Fruit fly (Drosophila melanogaster) whole organism, embryonic: ENCODE results near the gene Spc25.

Experiments
- B-H2 ChIP-seq: fragments of 200-800 bp; sonication (Bioruptor generic); optimal IDR thresholded peaks from 2 replicates; lab custom pipeline; 2018; ENCODE audit warnings: missing biosample characterization, mild to moderate bottlenecking, missing genetic modification characterization
- Bdp1 ChIP-seq: fragments of 200-800 bp; sonication (Bioruptor generic); optimal IDR thresholded peaks from 3 replicates; lab custom pipeline; 2016; ENCODE audit warnings: missing biosample characterization, missing genetic modification characterization
- Blimp-1 ChIP-seq: fragments of 200-800 bp; sonication (Bioruptor generic); optimal IDR thresholded peaks from 3 replicates; lab custom pipeline; 2018; ENCODE audit warnings: missing biosample characterization, missing genetic modification characterization, mild to moderate bottlenecking, moderate library complexity, missing genetic modification reagents
- CG11085 ChIP-seq: fragments of 200-800 bp; sonication (Bioruptor generic); IDR thresholded peaks from 2 replicates; pipeline ENCODE4 v1.3.6; 2022; ENCODE audit warnings: missing biosample characterization, missing genetic modification characterization
- CG12219 ChIP-seq: fragments of 200-800 bp; sonication (Bioruptor generic); optimal IDR thresholded peaks from 3 replicates; lab custom pipeline; 2018; ENCODE audit warnings: missing biosample characterization, mild to moderate bottlenecking, missing genetic modification characterization
- CG17361 ChIP-seq: fragments of 200-800 bp; sonication (Bioruptor generic); IDR thresholded peaks from 3 replicates; pipeline ENCODE4 v1.3.6; 2022; ENCODE audit warnings: missing biosample characterization, missing genetic modification characterization
- CG17612 ChIP-seq: fragments of 200-800 bp; sonication (Bioruptor generic); IDR thresholded peaks from 2 replicates; pipeline ENCODE4 v1.3.6; 2022; ENCODE audit warnings: missing biosample characterization, missing genetic modification characterization
- CG17802 ChIP-seq: fragments of 200-800 bp; sonication (Bioruptor generic); optimal IDR thresholded peaks from 2 replicates; lab custom pipeline; 2018; ENCODE audit warnings: missing biosample characterization, mild to moderate bottlenecking, missing genetic modification characterization, moderate library complexity
- CG18764 ChIP-seq: fragments of 200-800 bp; sonication (Bioruptor generic); optimal IDR thresholded peaks from 3 replicates; lab custom pipeline; 2016; ENCODE audit warnings: missing biosample characterization, missing genetic modification characterization
- CG2129 ChIP-seq: fragments of 200-800 bp; sonication (Bioruptor generic); IDR thresholded peaks from 2 replicates; pipeline ENCODE4 v1.3.6; 2022; ENCODE audit warnings: missing biosample characterization, missing genetic modification characterization; ENCODE audit not compliant: partially characterized antibody
- CG31365 ChIP-seq: fragments of 200-800 bp; sonication (Bioruptor generic); optimal IDR thresholded peaks from 2 replicates; lab custom pipeline; 2018; ENCODE audit warnings: missing biosample characterization, mild to moderate bottlenecking, missing genetic modification characterization
- CG3163 ChIP-seq: fragments of 200-800 bp; sonication (Bioruptor generic); optimal IDR thresholded peaks from 3 replicates; lab custom pipeline; 2016; ENCODE audit warnings: missing biosample characterization, missing genetic modification characterization
- CG34422 ChIP-seq: fragments of 200-800 bp; sonication (Bioruptor generic); IDR thresholded peaks from 3 replicates; pipeline ENCODE4 v1.3.6; 2022; ENCODE audit warnings: missing biosample characterization, missing genetic modification characterization
- CG3726 ChIP-seq: fragments of 200-800 bp; sonication (Bioruptor generic); IDR thresholded peaks from 3 replicates; pipeline ENCODE4, ENCODE4 v1.3.6; 2022; ENCODE audit warnings: missing biosample characterization, missing genetic modification characterization
- CG42726 ChIP-seq: fragments of 200-800 bp; sonication (Bioruptor generic); IDR thresholded peaks from 2 replicates; pipeline ENCODE4 v1.3.6; 2022; ENCODE audit warnings: missing biosample characterization, missing genetic modification characterization; ENCODE audit not compliant: partially characterized antibody
- CG7786 ChIP-seq: fragments of 200-800 bp; sonication (Bioruptor generic); optimal IDR thresholded peaks from 2 replicates; lab custom pipeline; 2016; ENCODE audit warnings: missing biosample characterization, missing genetic modification characterization
- CG7987 ChIP-seq: fragments of 200-800 bp; sonication (Bioruptor generic); optimal IDR thresholded peaks from 2 replicates; lab custom pipeline; 2018; ENCODE audit warnings: missing biosample characterization, mild to moderate bottlenecking, missing genetic modification characterization, moderate library complexity
- CG9215 ChIP-seq: fragments of 200-800 bp; sonication (Bioruptor generic); IDR thresholded peaks from 2 replicates; pipeline ENCODE4 v1.3.6; 2022; ENCODE audit warnings: missing biosample characterization, missing genetic modification characterization
- Fer2 ChIP-seq: fragments of 200-800 bp; sonication (Bioruptor generic); optimal IDR thresholded peaks from 2 replicates; lab custom pipeline; 2018; ENCODE audit warnings: missing biosample characterization, mild to moderate bottlenecking, missing genetic modification characterization, moderate library complexity
- HLH3B ChIP-seq: fragments of 200-800 bp; sonication (Bioruptor generic); IDR thresholded peaks from 2 replicates; pipeline ENCODE4 v1.3.6; 2022; ENCODE audit warnings: missing biosample characterization, missing genetic modification characterization
- Hr39 ChIP-seq: fragments of >200 bp; optimal IDR thresholded peaks from 2 replicates; lab custom pipeline; 2017
- Max ChIP-seq: fragments of 200-800 bp; sonication (Bioruptor generic); optimal IDR thresholded peaks from 2 replicates; lab custom pipeline; 2016; ENCODE audit warnings: missing biosample characterization, mild to moderate bottlenecking, missing genetic modification characterization
- Myb ChIP-seq: fragments of 200-800 bp; sonication (Bioruptor generic); optimal IDR thresholded peaks from 2 replicates; lab custom pipeline; 2016; ENCODE audit warnings: missing biosample characterization, missing genetic modification characterization
- Ravus ChIP-seq: fragments of 200-800 bp; sonication (Bioruptor generic); IDR thresholded peaks from 2 replicates; pipeline ENCODE4 v1.3.6; 2022; ENCODE audit warnings: missing biosample characterization, missing genetic modification characterization
- Rfx ChIP-seq: fragments of 200-800 bp; sonication (Bioruptor generic); IDR thresholded peaks from 2 replicates; pipeline ENCODE4 v1.3.6; 2022; ENCODE audit warnings: missing biosample characterization, missing genetic modification characterization
- Sox102F ChIP-seq: fragments of 200-800 bp; sonication (Bioruptor generic); optimal IDR thresholded peaks from 2 replicates; lab custom pipeline; 2018; ENCODE audit warnings: missing biosample characterization, mild to moderate bottlenecking, missing genetic modification characterization, moderate library complexity
- Sry-β ChIP-seq: fragments of 200-800 bp; sonication (Bioruptor generic); optimal IDR thresholded peaks from 2 replicates; lab custom pipeline; 2018; ENCODE audit warnings: missing biosample characterization, mild to moderate bottlenecking, missing genetic modification characterization, moderate library complexity
- Ssrp ChIP-seq: fragments of 200-800 bp; sonication (Bioruptor generic); optimal IDR thresholded peaks from 2 replicates; lab custom pipeline; 2018; ENCODE audit warnings: missing biosample characterization, mild to moderate bottlenecking, missing genetic modification characterization, moderate library complexity
- Trl ChIP-seq, 3 experiments: fragments of >200 bp in 2 of 3; fragments of 200-800 bp in 1 of 3; sonication (Bioruptor generic) in 1 of 3; optimal IDR thresholded peaks; 2 replicates in 1 of 3; 3 replicates in 2 of 3; lab custom pipeline; 2016 to 2017; ENCODE audit warnings: missing biosample characterization in 1 of 3, missing genetic modification characterization in 1 of 3
- Usf ChIP-seq: fragments of 200-800 bp; sonication (Bioruptor generic); optimal IDR thresholded peaks from 2 replicates; lab custom pipeline; 2017; ENCODE audit warnings: missing genotype, missing biosample characterization, missing genetic modification characterization
- bab2 ChIP-seq: fragments of 200-800 bp; sonication (Bioruptor generic); optimal IDR thresholded peaks from 2 replicates; lab custom pipeline; 2016; ENCODE audit warnings: missing biosample characterization, missing genetic modification characterization
- fru ChIP-seq: fragments of >200 bp; optimal IDR thresholded peaks from 2 replicates; lab custom pipeline; 2017
- gcm ChIP-seq: fragments of 200-800 bp; sonication (Bioruptor generic); optimal IDR thresholded peaks from 2 replicates; lab custom pipeline; 2019; ENCODE audit warnings: missing biosample characterization, mild to moderate bottlenecking, missing genetic modification characterization, moderate library complexity
- h ChIP-seq: fragments of >200 bp; optimal IDR thresholded peaks from 2 replicates; lab custom pipeline; 2017
- ham ChIP-seq: fragments of 200-800 bp; sonication (Bioruptor generic); IDR thresholded peaks from 2 replicates; pipeline ENCODE4 v1.3.6; 2022; ENCODE audit warnings: missing biosample characterization, missing genetic modification characterization
- insv ChIP-seq, 2 experiments: fragments of 200-800 bp; sonication (Bioruptor generic); optimal IDR thresholded peaks; 3 replicates each; lab custom pipeline; 2016 to 2018; ENCODE audit warnings: missing biosample characterization in 2 of 2, missing genetic modification characterization in 2 of 2
- jigr1 ChIP-seq: fragments of 200-800 bp; sonication (Bioruptor generic); IDR thresholded peaks from 3 replicates; pipeline ENCODE4 v1.3.6; 2022; ENCODE audit warnings: missing biosample characterization, missing genetic modification characterization
- lilli ChIP-seq: fragments of 200-800 bp; sonication (Bioruptor generic); optimal IDR thresholded peaks from 3 replicates; lab custom pipeline; 2016; ENCODE audit warnings: missing biosample characterization, missing genetic modification characterization
- nom ChIP-seq: fragments of 200-800 bp; sonication (Bioruptor generic); optimal IDR thresholded peaks from 2 replicates; lab custom pipeline; 2017; ENCODE audit warnings: missing biosample characterization, missing genetic modification characterization, mild to moderate bottlenecking, moderate library complexity, missing genetic modification reagents
- odd ChIP-seq: fragments of 200-800 bp; sonication (Bioruptor generic); optimal IDR thresholded peaks from 2 replicates; lab custom pipeline; 2017; ENCODE audit warnings: missing biosample characterization, mild to moderate bottlenecking, missing genetic modification characterization
- org-1 ChIP-seq: fragments of 200-800 bp; sonication (Bioruptor generic); optimal IDR thresholded peaks from 2 replicates; lab custom pipeline; 2017; ENCODE audit warnings: missing biosample characterization, missing genetic modification characterization
- otp ChIP-seq: fragments of 200-800 bp; sonication (Bioruptor generic); IDR thresholded peaks from 3 replicates; pipeline ENCODE4, ENCODE4 v1.3.6; 2022; ENCODE audit warnings: missing biosample characterization, missing genetic modification characterization
- peb ChIP-seq: fragments of 200-800 bp; sonication (Bioruptor generic); IDR thresholded peaks from 2 replicates; pipeline ENCODE4 v1.3.6; 2022; ENCODE audit warnings: missing biosample characterization, missing genetic modification characterization
- pfk ChIP-seq: fragments of 200-800 bp; sonication (Bioruptor generic); optimal IDR thresholded peaks from 2 replicates; lab custom pipeline; 2018; ENCODE audit warnings: missing biosample characterization, mild to moderate bottlenecking, missing genetic modification characterization, moderate library complexity
- ranshi ChIP-seq: fragments of 200-800 bp; sonication (Bioruptor generic); IDR thresholded peaks from 2 replicates; pipeline ENCODE4 v1.3.6; 2022; ENCODE audit warnings: missing biosample characterization, missing genetic modification characterization
- so ChIP-seq: fragments of 200-800 bp; sonication (Bioruptor generic); IDR thresholded peaks from 3 replicates; pipeline ENCODE4 v1.3.6; 2022; ENCODE audit warnings: missing biosample characterization, missing genetic modification characterization
- tin ChIP-seq: fragments of 200-800 bp; sonication (Bioruptor generic); optimal IDR thresholded peaks from 3 replicates; lab custom pipeline; 2016; ENCODE audit warnings: missing biosample characterization, missing genetic modification characterization
- tio ChIP-seq: fragments of 200-800 bp; sonication (Bioruptor generic); optimal IDR thresholded peaks from 2 replicates; lab custom pipeline; 2017; ENCODE audit warnings: missing biosample characterization, missing genetic modification characterization, inconsistent platforms
- tx ChIP-seq: fragments of 200-800 bp; sonication (Bioruptor generic); optimal IDR thresholded peaks from 2 replicates; lab custom pipeline; 2016; ENCODE audit warnings: missing biosample characterization, missing genetic modification characterization
- wdn ChIP-seq: fragments of 200-800 bp; sonication (Bioruptor generic); IDR thresholded peaks from 2 replicates; pipeline ENCODE4 v1.3.6; 2022; ENCODE audit warnings: missing biosample characterization, missing genetic modification characterization

Gene Spc25

DNA sequence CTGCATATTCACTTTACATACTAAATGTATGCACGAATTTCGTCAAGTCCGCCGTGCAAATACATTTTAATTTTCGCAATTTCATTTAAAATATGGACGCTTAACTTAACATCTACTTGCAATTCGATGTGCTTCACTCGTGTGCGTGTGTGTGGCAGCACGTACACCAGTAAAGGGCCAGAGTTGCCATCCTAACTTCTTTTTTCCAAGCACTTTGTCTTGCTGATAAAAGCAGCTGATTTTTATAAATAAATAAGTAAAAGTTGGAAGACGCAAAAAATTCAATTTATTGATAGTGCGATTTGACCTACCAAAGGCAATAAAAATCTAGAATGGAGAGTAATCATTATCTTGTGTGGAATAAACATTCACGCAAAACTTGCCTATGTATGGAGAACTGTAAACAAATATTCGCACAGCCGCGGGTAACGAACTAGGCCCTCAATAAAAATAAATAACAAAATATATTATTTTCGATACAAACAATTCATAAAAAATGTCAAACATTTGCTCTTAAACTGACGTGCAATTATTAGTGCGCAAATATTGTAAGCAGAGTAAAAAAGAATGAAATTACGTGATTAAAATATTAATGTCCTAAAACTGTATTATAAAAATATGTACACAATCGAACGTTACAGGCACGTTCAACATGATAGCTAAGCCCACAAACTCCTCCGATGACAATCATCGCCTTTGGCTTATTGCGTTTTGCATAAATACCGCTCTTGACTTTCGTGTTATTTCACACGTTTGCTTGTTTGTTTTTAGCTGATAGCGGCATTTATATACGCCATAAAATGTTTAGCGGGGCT is 20.8 kb downstream of the Spc25 start (continued):
- TF ChIP-seq tio (GFP tag; lab: Kevin White, UChicago), result peak; percentile 74
- TF ChIP-seq Hr39, result no peak
- peak; percentile 86 for TF ChIP-seq so (GFP tag; lab: Robert Waterston, UW)
- no peak for TF ChIP-seq CG31365 (tag; lab: Kevin White, UChicago)
- TF ChIP-seq CG42726 (GFP tag; lab: Robert Waterston, UW), result no peak
- TF ChIP-seq ham (GFP tag; lab: Robert Waterston, UW), result no peak
- no peak for TF ChIP-seq tx (GFP tag; lab: Kevin White, UChicago)
- TF ChIP-seq Bdp1 (GFP tag; lab: Kevin White, UChicago), result no peak
- TF ChIP-seq Max (GFP tag; lab: Kevin White, UChicago), result peak; percentile 47
- TF ChIP-seq gcm (GFP tag; lab: Kevin White, UChicago), result peak; percentile 38
- TF ChIP-seq h (lab: Kevin White, UChicago), result no peak
- TF ChIP-seq CG2129, result no peak
- no peak for TF ChIP-seq CG3726 (GFP tag; lab: Robert Waterston, UW)
- TF ChIP-seq nom, result peak; percentile 58
- TF ChIP-seq fru (lab: Kevin White, UChicago), result no peak
- peak; percentile 43 for TF ChIP-seq org-1 (GFP tag; lab: Kevin White, UChicago)
- TF ChIP-seq pfk (GFP tag; lab: Kevin White, UChicago), result no peak
- 0 out of 3 replicates have a peak, but pooled peaks have one; percentile 25 for TF ChIP-seq otp (GFP tag; lab: Robert Waterston, UW)
- TF ChIP-seq CG3163, result no peak
- TF ChIP-seq ranshi (GFP tag; lab: Robert Waterston, UW), result peak; percentile 58; the same call in 1 of the 2 replicates
- peak in 1 of 2 experiments; percentile 28 for TF ChIP-seq insv (GFP tag; optimal IDR thresholded peaks at IDR 0.05; lab: Kevin White, UChicago)
- TF ChIP-seq CG12219 (GFP tag; lab: Kevin White, UChicago), result peak; percentile 56
- no peak for TF ChIP-seq Trl (optimal IDR thresholded peaks at IDR 0.05; lab: Kevin White, UChicago)
- TF ChIP-seq Trl (GFP tag; optimal IDR thresholded peaks at IDR 0.05; lab: Kevin White, UChicago), result no peak
- 0 out of 3 replicates have a peak, but pooled peaks have one; percentile 25 for TF ChIP-seq CG34422 (GFP tag; lab: Robert Waterston, UW)
- peak; percentile 80; the same call in 1 of the 2 replicates for TF ChIP-seq Rfx (GFP tag; lab: Robert Waterston, UW)
- peak; percentile 75 for TF ChIP-seq Sox102F (GFP tag; lab: Kevin White, UChicago)
- peak; percentile 5 for TF ChIP-seq Fer2 (tag; lab: Kevin White, UChicago)
- TF ChIP-seq Blimp-1, result peak; percentile 38
- TF ChIP-seq CG11085 (GFP tag; lab: Robert Waterston, UW), result no peak
- no peak for TF ChIP-seq Sry-β (GFP tag; lab: Kevin White, UChicago)
- TF ChIP-seq CG17361, result peak; percentile 62; the same call in 2 of the 3 replicates
- TF ChIP-seq peb (GFP tag; lab: Robert Waterston, UW), result no peak
- TF ChIP-seq Usf (GFP tag; lab: Kevin White, UChicago), result peak; percentile 60
- TF ChIP-seq CG7987 (GFP tag; lab: Kevin White, UChicago), result no peak
- no peak for TF ChIP-seq bab2
- no peak; the same call in 1 of the 2 replicates for TF ChIP-seq Ravus (GFP tag; lab: Robert Waterston, UW)
- TF ChIP-seq CG18764, result peak; percentile 13
- TF ChIP-seq CG9215 (GFP tag; lab: Robert Waterston, UW), result peak; percentile 68
- peak; percentile 50 for TF ChIP-seq HLH3B (GFP tag; lab: Robert Waterston, UW)
- peak; percentile 67 for TF ChIP-seq Ssrp (tag; lab: Kevin White, UChicago)
- TF ChIP-seq jigr1 (GFP tag; lab: Robert Waterston, UW), result no peak
- peak; percentile 55 for TF ChIP-seq odd (GFP tag; lab: Kevin White, UChicago)
- TF ChIP-seq wdn (GFP tag; lab: Robert Waterston, UW), result peak; percentile 53; the same call in 1 of the 2 replicates
- 0 out of 2 replicates have a peak, but pooled peaks have one; percentile 26 for TF ChIP-seq CG17612
- no peak for TF ChIP-seq CG17802 (tag; lab: Kevin White, UChicago)
- peak; percentile 66 for TF ChIP-seq B-H2 (GFP tag; lab: Kevin White, UChicago)
- peak; percentile 63 for TF ChIP-seq lilli
- peak; percentile 32 for TF ChIP-seq tin (GFP tag; lab: Kevin White, UChicago)
- no peak for TF ChIP-seq Myb (GFP tag; lab: Kevin White, UChicago)
- no peak for TF ChIP-seq CG7786 (GFP tag; lab: Kevin White, UChicago)
